Fruit fly (Drosophila melanogaster) whole organism, pupa: ENCODE data around the gene Psf3.

Experiments
- CG10348 ChIP-seq: fragments of 200-800 bp; sonication (Bioruptor generic); IDR thresholded peaks from 2 replicates; pipeline ENCODE4 v1.3.6; 2022; ENCODE audit warnings: missing biosample characterization, missing genetic modification characterization
- CG12605 ChIP-seq: fragments of 200-800 bp; sonication (Bioruptor generic); IDR thresholded peaks from 2 replicates; pipeline ENCODE4 v1.3.6; 2022; ENCODE audit warnings: missing biosample characterization, missing genetic modification characterization
- CG32121 ChIP-seq: fragments of 200-800 bp; sonication (Bioruptor generic); IDR thresholded peaks from 2 replicates; pipeline ENCODE4 v1.3.6; 2022; ENCODE audit warnings: missing biosample characterization, missing genetic modification characterization
- CG34367 ChIP-seq: fragments of 200-800 bp; sonication (Bioruptor generic); optimal IDR thresholded peaks from 2 replicates; lab custom pipeline; 2018; ENCODE audit warnings: missing biosample characterization, mild to moderate bottlenecking, missing genetic modification characterization
- CG8159 ChIP-seq: fragments of 200-800 bp; sonication (Bioruptor generic); optimal IDR thresholded peaks from 3 replicates; lab custom pipeline; 2018; ENCODE audit warnings: missing biosample characterization, mild to moderate bottlenecking, missing genetic modification characterization, moderate library complexity
- CG9948 ChIP-seq: fragments of 200-800 bp; sonication (Bioruptor generic); optimal IDR thresholded peaks from 2 replicates; lab custom pipeline; 2018; ENCODE audit warnings: missing biosample characterization, mild to moderate bottlenecking, missing genetic modification characterization, moderate library complexity
- EcR ChIP-seq: fragments of 200-800 bp; sonication (Bioruptor generic); optimal IDR thresholded peaks from 3 replicates; lab custom pipeline; 2019; ENCODE audit warnings: missing biosample characterization, missing genetic modification characterization, mild to moderate bottlenecking, moderate library complexity, missing genetic modification reagents
- Ets98B ChIP-seq: fragments of 200-800 bp; sonication (Bioruptor generic); IDR thresholded peaks from 2 replicates; pipeline ENCODE4 v1.3.6; 2022; ENCODE audit warnings: missing biosample characterization, missing genetic modification characterization
- Pif1B ChIP-seq: fragments of 200-800 bp; sonication (Bioruptor generic); optimal IDR thresholded peaks from 3 replicates; lab custom pipeline; 2016; ENCODE audit warnings: missing biosample characterization, missing genetic modification characterization
- Snoo ChIP-seq: fragments of 200-800 bp; sonication (Bioruptor generic); optimal IDR thresholded peaks from 3 replicates; lab custom pipeline; 2017; ENCODE audit warnings: missing biosample characterization, mild to moderate bottlenecking, missing genetic modification characterization, inconsistent platforms
- fd96Ca ChIP-seq: fragments of 200-800 bp; sonication (Bioruptor generic); IDR thresholded peaks from 3 replicates; pipeline ENCODE4 v1.3.6; 2022; ENCODE audit warnings: missing biosample characterization, missing genetic modification characterization
- gl ChIP-seq: fragments of 200-800 bp; sonication (Bioruptor generic); optimal IDR thresholded peaks from 2 replicates; lab custom pipeline; 2018; ENCODE audit warnings: missing biosample characterization, mild to moderate bottlenecking, missing genetic modification characterization
- rn ChIP-seq: fragments of 200-800 bp; sonication (Bioruptor generic); IDR thresholded peaks from 2 replicates; pipeline ENCODE4 v1.3.6; 2022; ENCODE audit warnings: missing biosample characterization, missing genetic modification characterization

- no peak for TF ChIP-seq CG34367 (tag; lab: Kevin White, UChicago)
- TF ChIP-seq CG32121 (GFP tag; lab: Robert Waterston, UW): no peak
- TF ChIP-seq CG12605: no peak
- TF ChIP-seq Ets98B (GFP tag; lab: Robert Waterston, UW): no peak
- no peak for TF ChIP-seq CG9948 (tag; lab: Kevin White, UChicago)
- TF ChIP-seq Snoo (tag; lab: Kevin White, UChicago): no peak
- no peak for TF ChIP-seq gl (tag; lab: Kevin White, UChicago)
- no peak for TF ChIP-seq CG8159 (tag; lab: Kevin White, UChicago)
- no peak for TF ChIP-seq CG10348 (GFP tag; lab: Robert Waterston, UW)
- no peak for TF ChIP-seq fd96Ca
- no peak for TF ChIP-seq EcR (GFP tag; lab: Kevin White, UChicago)
- no peak for TF ChIP-seq rn (GFP tag; lab: Robert Waterston, UW)
- no peak for TF ChIP-seq Pif1B (GFP tag; lab: Kevin White, UChicago)
Measured at dm6 chrX:10340492-10340891, 45.2 kb downstream of the Psf3 start.
